Fruit fly (Drosophila melanogaster) whole organism, pupa: ENCODE results near the gene CG3632.

Experiments
- CG10348 ChIP-seq: fragments of 200-800 bp; sonication (Bioruptor generic); IDR thresholded peaks from 2 replicates; pipeline ENCODE4 v1.3.6; 2022; ENCODE audit warnings: missing biosample characterization, missing genetic modification characterization
- CG12605 ChIP-seq: fragments of 200-800 bp; sonication (Bioruptor generic); IDR thresholded peaks from 2 replicates; pipeline ENCODE4 v1.3.6; 2022; ENCODE audit warnings: missing biosample characterization, missing genetic modification characterization
- CG13204 ChIP-seq: fragments of 200-800 bp; sonication (Bioruptor generic); optimal IDR thresholded peaks from 2 replicates; lab custom pipeline; 2018; ENCODE audit warnings: missing biosample characterization, mild to moderate bottlenecking, missing genetic modification characterization, moderate library complexity
- CG14655 ChIP-seq: fragments of 200-800 bp; sonication (Bioruptor generic); optimal IDR thresholded peaks from 3 replicates; lab custom pipeline; 2017; ENCODE audit warnings: mild to moderate bottlenecking, missing biosample characterization, missing genetic modification reagents, missing genetic modification characterization
- CG15710 ChIP-seq: fragments of 200-800 bp; sonication (Bioruptor generic); optimal IDR thresholded peaks from 2 replicates; lab custom pipeline; 2018; ENCODE audit warnings: missing biosample characterization, mild to moderate bottlenecking, missing genetic modification characterization, moderate library complexity
- CG17806 ChIP-seq: fragments of 200-800 bp; sonication (Bioruptor generic); optimal IDR thresholded peaks from 2 replicates; lab custom pipeline; 2018; ENCODE audit warnings: missing biosample characterization, mild to moderate bottlenecking, missing genetic modification characterization, moderate library complexity
- CG32121 ChIP-seq: fragments of 200-800 bp; sonication (Bioruptor generic); IDR thresholded peaks from 2 replicates; pipeline ENCODE4 v1.3.6; 2022; ENCODE audit warnings: missing biosample characterization, missing genetic modification characterization
- CG34367 ChIP-seq: fragments of 200-800 bp; sonication (Bioruptor generic); optimal IDR thresholded peaks from 2 replicates; lab custom pipeline; 2018; ENCODE audit warnings: missing biosample characterization, mild to moderate bottlenecking, missing genetic modification characterization
- CG4496 ChIP-seq: fragments of 200-800 bp; sonication (Bioruptor generic); IDR thresholded peaks from 3 replicates; pipeline ENCODE4 v1.3.6; 2022; ENCODE audit warnings: missing biosample characterization, missing genetic modification characterization
- CG8159 ChIP-seq: fragments of 200-800 bp; sonication (Bioruptor generic); optimal IDR thresholded peaks from 3 replicates; lab custom pipeline; 2018; ENCODE audit warnings: missing biosample characterization, mild to moderate bottlenecking, missing genetic modification characterization, moderate library complexity
- CG8301 ChIP-seq: fragments of 200-800 bp; sonication (Bioruptor generic); optimal IDR thresholded peaks from 2 replicates; lab custom pipeline; 2018; ENCODE audit warnings: missing biosample characterization, mild to moderate bottlenecking, missing genetic modification characterization
- CG9948 ChIP-seq: fragments of 200-800 bp; sonication (Bioruptor generic); optimal IDR thresholded peaks from 2 replicates; lab custom pipeline; 2018; ENCODE audit warnings: missing biosample characterization, mild to moderate bottlenecking, missing genetic modification characterization, moderate library complexity
- D1 ChIP-seq: fragments of 200-800 bp; sonication (Bioruptor generic); optimal IDR thresholded peaks from 2 replicates; lab custom pipeline; 2018; ENCODE audit warnings: missing biosample characterization, mild to moderate bottlenecking, missing genetic modification characterization, moderate library complexity
- EcR ChIP-seq: fragments of 200-800 bp; sonication (Bioruptor generic); optimal IDR thresholded peaks from 3 replicates; lab custom pipeline; 2019; ENCODE audit warnings: missing biosample characterization, missing genetic modification characterization, mild to moderate bottlenecking, moderate library complexity, missing genetic modification reagents
- Ets98B ChIP-seq: fragments of 200-800 bp; sonication (Bioruptor generic); IDR thresholded peaks from 2 replicates; pipeline ENCODE4 v1.3.6; 2022; ENCODE audit warnings: missing biosample characterization, missing genetic modification characterization
- Pif1A ChIP-seq: fragments of 200-800 bp; sonication (Bioruptor generic); optimal IDR thresholded peaks from 3 replicates; lab custom pipeline; 2016; ENCODE audit warnings: missing biosample characterization, missing genetic modification characterization
- Pif1B ChIP-seq: fragments of 200-800 bp; sonication (Bioruptor generic); optimal IDR thresholded peaks from 3 replicates; lab custom pipeline; 2016; ENCODE audit warnings: missing biosample characterization, missing genetic modification characterization
- Snoo ChIP-seq: fragments of 200-800 bp; sonication (Bioruptor generic); optimal IDR thresholded peaks from 3 replicates; lab custom pipeline; 2017; ENCODE audit warnings: missing biosample characterization, mild to moderate bottlenecking, missing genetic modification characterization, inconsistent platforms
- fd96Ca ChIP-seq: fragments of 200-800 bp; sonication (Bioruptor generic); IDR thresholded peaks from 3 replicates; pipeline ENCODE4 v1.3.6; 2022; ENCODE audit warnings: missing biosample characterization, missing genetic modification characterization
- gl ChIP-seq: fragments of 200-800 bp; sonication (Bioruptor generic); optimal IDR thresholded peaks from 2 replicates; lab custom pipeline; 2018; ENCODE audit warnings: missing biosample characterization, mild to moderate bottlenecking, missing genetic modification characterization
- rn ChIP-seq: fragments of 200-800 bp; sonication (Bioruptor generic); IDR thresholded peaks from 2 replicates; pipeline ENCODE4 v1.3.6; 2022; ENCODE audit warnings: missing biosample characterization, missing genetic modification characterization

Gene CG3632

DNA sequence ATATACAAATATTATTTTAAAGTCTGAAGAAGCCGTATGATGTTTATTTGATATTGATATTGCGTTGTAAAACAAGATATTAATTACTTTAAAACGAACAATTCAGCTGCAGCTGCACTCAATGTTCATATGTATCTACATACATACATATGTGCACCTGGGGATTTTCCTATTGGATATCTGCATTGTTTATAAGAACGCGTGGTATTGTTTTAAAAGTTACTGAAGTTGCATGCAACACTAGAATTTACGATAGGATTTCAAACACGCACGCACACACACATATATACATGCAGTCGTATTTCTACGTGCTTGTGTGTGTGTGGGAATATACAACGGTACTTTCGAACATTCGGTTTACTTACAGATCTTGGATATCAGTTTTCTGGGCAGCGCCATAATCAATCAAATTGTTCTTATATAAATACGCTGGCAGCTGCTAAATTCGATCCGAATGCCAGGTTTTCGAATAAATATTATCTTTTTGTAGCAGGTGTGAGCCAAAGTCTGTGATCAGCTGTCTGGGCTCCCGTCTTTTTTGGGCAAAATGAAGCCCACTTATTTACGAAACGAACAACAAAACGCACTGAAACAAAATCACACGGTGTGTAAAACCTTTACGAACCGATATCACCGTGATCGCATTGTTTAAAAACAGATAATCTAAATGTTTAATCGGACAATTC is 21.2 kb upstream of the CG3632 start:
- no peak for TF ChIP-seq CG10348 (GFP tag; lab: Robert Waterston, UW)
- no peak for TF ChIP-seq CG13204 (GFP tag; lab: Kevin White, UChicago)
- no peak for TF ChIP-seq CG8301 (tag; lab: Kevin White, UChicago)
- no peak for TF ChIP-seq EcR
- TF ChIP-seq CG32121 (GFP tag; lab: Robert Waterston, UW) = no peak

DNA sequence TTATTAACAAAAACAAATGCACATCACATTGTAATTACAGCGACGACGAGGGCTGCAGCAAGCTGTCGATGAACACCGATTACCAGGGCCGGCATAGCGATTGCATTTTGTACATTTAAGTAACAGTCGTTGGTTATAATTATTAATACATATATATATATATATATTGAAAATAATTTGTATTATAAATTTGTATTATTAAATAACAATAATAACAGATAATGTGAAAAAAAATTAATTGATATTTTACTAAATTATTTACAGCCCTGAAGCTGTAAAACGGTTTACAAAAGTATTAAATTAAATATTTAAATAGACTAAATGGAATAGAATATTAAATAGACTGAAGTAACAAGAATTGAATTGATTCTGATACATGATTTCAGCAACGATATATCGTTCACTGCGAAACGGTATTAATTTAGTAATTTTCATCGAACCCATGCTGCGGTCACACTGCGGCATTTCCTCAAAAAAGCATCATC is 20.6 kb upstream of the CG3632 start, which contains the start of the genes kat80 and Prosalpha4:
kat80 (minus strand) TSS at position 327 of the 485 bp plus-strand sequence.
Prosalpha4 (plus strand) TSS at position 417 of the 485 bp plus-strand sequence.
- TF ChIP-seq Snoo (tag; lab: Kevin White, UChicago) (peak; percentile 63), CG9948 (tag; lab: Kevin White, UChicago) (no peak), CG4496 (GFP tag; lab: Robert Waterston, UW) (no peak), CG14655 (GFP tag; lab: Kevin White, UChicago) (peak; percentile 36), CG17806 (tag; lab: Kevin White, UChicago) (no peak), CG8159 (tag; lab: Kevin White, UChicago) (peak; percentile 26), CG8301 (tag; lab: Kevin White, UChicago) (no peak), CG32121 (GFP tag; lab: Robert Waterston, UW) (no peak), rn (GFP tag; lab: Robert Waterston, UW) (no peak), CG15710 (tag; lab: Kevin White, UChicago) (peak; percentile 19)
- TF ChIP-seq, all 21 proteins: peak for 4

DNA sequence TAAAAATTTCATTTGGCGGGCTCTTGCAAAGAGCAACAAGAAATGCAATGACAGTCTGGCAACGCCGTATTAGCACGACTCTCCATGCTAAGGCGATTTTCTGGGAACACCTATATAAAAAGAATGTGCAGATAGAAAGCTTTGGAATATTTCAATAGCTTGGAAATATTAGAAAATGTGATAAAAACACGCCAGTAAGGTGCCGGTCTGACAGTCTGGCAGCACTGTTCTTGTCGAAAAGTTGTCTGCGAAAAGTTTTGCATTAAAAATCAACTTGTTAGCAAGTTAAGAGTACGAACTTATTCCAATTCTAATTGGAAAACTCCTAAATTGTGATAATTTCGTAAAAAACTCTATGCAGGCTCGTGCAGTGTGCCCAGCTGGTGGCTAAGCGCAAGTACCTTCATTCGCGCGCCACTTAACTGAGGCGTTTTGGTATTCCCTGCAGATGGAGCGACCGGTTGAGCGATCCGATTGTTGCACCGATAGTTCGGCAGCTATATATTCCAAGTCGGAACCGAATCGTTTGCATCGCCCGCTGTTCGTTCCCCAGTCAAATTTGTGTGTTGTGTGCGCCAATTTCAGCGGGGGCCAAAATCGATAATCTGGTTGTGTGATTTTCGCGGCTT is 18.5 kb upstream of the CG3632 start, which contains the start of gene eas:
eas (plus strand) TSS at position 451 of the 629 bp plus-strand sequence.
- TF ChIP-seq CG32121 (GFP tag; lab: Robert Waterston, UW) = no peak
- no peak for TF ChIP-seq Pif1B
- TF ChIP-seq CG12605 (GFP tag; lab: Robert Waterston, UW) = no peak
- TF ChIP-seq CG14655 (GFP tag; lab: Kevin White, UChicago) = no peak
- no peak; the same call in 1 of the 2 replicates for TF ChIP-seq Ets98B (GFP tag; lab: Robert Waterston, UW)
- no peak for TF ChIP-seq D1 (tag; lab: Kevin White, UChicago)
- no peak for TF ChIP-seq gl (tag; lab: Kevin White, UChicago)
- TF ChIP-seq Pif1A (GFP tag; lab: Kevin White, UChicago) = no peak
- TF ChIP-seq rn (GFP tag; lab: Robert Waterston, UW) = no peak
- TF ChIP-seq EcR = no peak
- no peak for TF ChIP-seq CG13204 (GFP tag; lab: Kevin White, UChicago)
- 0 out of 3 replicates have a peak, but pooled peaks have one; percentile 36 for TF ChIP-seq fd96Ca (GFP tag; lab: Robert Waterston, UW)
- TF ChIP-seq CG4496 (GFP tag; lab: Robert Waterston, UW) = 0 out of 3 replicates have a peak, but pooled peaks have one; percentile 15
- no peak for TF ChIP-seq CG17806 (tag; lab: Kevin White, UChicago)
- TF ChIP-seq, all 21 proteins: peak for 2

DNA sequence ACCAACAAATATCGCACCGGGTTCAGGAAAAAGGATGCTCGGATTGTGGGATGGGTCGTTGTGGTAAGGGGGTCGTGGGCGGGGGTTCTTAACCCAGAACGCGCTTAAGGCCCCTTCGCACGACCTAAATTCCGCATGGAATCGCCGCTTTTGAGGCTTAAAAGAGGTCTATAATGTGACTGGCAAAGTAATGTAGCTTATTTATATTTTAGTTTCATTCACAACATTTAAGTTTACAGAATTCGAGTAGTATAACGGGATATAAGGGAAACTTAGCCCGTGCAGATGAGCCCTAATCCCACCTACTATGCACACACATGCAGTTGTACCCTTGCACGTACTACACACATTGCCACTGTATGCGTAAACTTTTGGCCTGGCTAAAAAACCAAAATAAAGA is 17.7 kb upstream of the CG3632 start:
- TF ChIP-seq CG10348 (GFP tag; lab: Robert Waterston, UW) (no peak), fd96Ca (GFP tag; lab: Robert Waterston, UW) (peak; percentile 92), rn (GFP tag; lab: Robert Waterston, UW) (peak; percentile 37; the same call in 1 of the 2 replicates), CG32121 (GFP tag; lab: Robert Waterston, UW) (peak; percentile 79), CG15710 (tag; lab: Kevin White, UChicago) (peak; percentile 90), CG9948 (tag; lab: Kevin White, UChicago) (peak; percentile 83), Pif1A (GFP tag; lab: Kevin White, UChicago) (peak; percentile 76), Pif1B (peak; percentile 83), CG17806 (tag; lab: Kevin White, UChicago) (peak; percentile 83), CG4496 (GFP tag; lab: Robert Waterston, UW) (peak; percentile 90), Snoo (tag; lab: Kevin White, UChicago) (peak; percentile 78), Ets98B (GFP tag; lab: Robert Waterston, UW) (peak; percentile 89), CG34367 (tag; lab: Kevin White, UChicago) (peak; percentile 88), gl (tag; lab: Kevin White, UChicago) (peak; percentile 81), D1 (tag; lab: Kevin White, UChicago) (peak; percentile 22), CG14655 (GFP tag; lab: Kevin White, UChicago) (peak; percentile 87), CG12605 (GFP tag; lab: Robert Waterston, UW) (peak; percentile 87), CG8301 (tag; lab: Kevin White, UChicago) (peak; percentile 84), CG8159 (tag; lab: Kevin White, UChicago) (peak; percentile 87), CG13204 (GFP tag; lab: Kevin White, UChicago) (peak; percentile 88), EcR (peak; percentile 51)

DNA sequence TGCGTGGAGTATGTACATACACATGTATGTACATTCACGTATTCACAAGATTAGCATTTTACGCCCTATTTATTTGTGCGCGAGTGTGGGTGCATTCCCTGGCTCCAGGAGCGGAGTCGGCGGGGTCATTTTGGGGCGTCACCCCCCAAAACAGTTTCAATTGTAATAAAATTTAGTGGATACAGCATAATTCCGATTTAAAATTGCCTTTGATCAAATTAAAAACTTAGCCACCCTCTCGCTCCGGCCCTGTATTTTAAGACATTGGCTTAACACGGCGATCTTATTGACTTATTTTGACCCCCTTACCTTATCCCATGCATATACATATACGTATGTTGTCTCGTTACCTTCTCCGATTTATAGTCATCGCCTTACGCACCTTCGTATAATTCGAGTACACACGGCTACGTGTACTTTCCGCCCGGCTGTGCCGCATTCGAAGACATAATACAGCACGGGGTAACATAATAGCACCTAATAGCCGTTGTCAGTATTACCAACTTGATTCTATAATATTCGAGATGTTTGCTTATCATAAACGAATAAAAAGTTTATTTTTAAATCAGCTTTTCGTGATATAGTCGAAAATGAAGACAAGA is 17.0 kb upstream of the CG3632 start:
- TF ChIP-seq Snoo (tag; lab: Kevin White, UChicago) (peak; percentile 97), Pif1B (peak; percentile 84), CG8301 (tag; lab: Kevin White, UChicago) (peak; percentile 78), D1 (tag; lab: Kevin White, UChicago) (no peak), Ets98B (GFP tag; lab: Robert Waterston, UW) (peak; percentile 93), CG10348 (GFP tag; lab: Robert Waterston, UW) (peak; percentile 84), CG9948 (tag; lab: Kevin White, UChicago) (peak; percentile 79), gl (tag; lab: Kevin White, UChicago) (peak; percentile 69), CG12605 (GFP tag; lab: Robert Waterston, UW) (peak; percentile 82; the same call in 1 of the 2 replicates), fd96Ca (GFP tag; lab: Robert Waterston, UW) (peak; percentile 95), CG13204 (GFP tag; lab: Kevin White, UChicago) (peak; percentile 50), CG14655 (GFP tag; lab: Kevin White, UChicago) (peak; percentile 84), CG15710 (tag; lab: Kevin White, UChicago) (peak; percentile 88), CG8159 (tag; lab: Kevin White, UChicago) (peak; percentile 86), Pif1A (GFP tag; lab: Kevin White, UChicago) (peak; percentile 86), CG32121 (GFP tag; lab: Robert Waterston, UW) (peak; percentile 92), rn (GFP tag; lab: Robert Waterston, UW) (peak; percentile 84), CG4496 (GFP tag; lab: Robert Waterston, UW) (peak; percentile 97), CG34367 (tag; lab: Kevin White, UChicago) (peak; percentile 75), CG17806 (tag; lab: Kevin White, UChicago) (peak; percentile 81), EcR (peak; percentile 0)
